Worm (Caenorhabditis elegans) whole organism, young adult: ENCODE measurements around the gene F26D10.13.

ENCODE experiments used
- B0261.1 ChIP-seq: sonication (generic microtip); optimal IDR thresholded peaks from 2 replicates; lab custom pipeline; 2016; ENCODE audit warnings: mild to moderate bottlenecking, missing genetic modification characterization, moderate library complexity, missing compliant biosample characterization
- B0336.3 ChIP-seq: fragments of 200-800 bp; sonication (Bioruptor generic); IDR thresholded peaks from 2 replicates; pipeline ENCODE4 v1.3.6; 2022; ENCODE audit warnings: missing genetic modification characterization, missing compliant biosample characterization
- C06A6.2 ChIP-seq: fragments of 200-800 bp; sonication (Bioruptor generic); conservative IDR thresholded peaks from 2 replicates; pipeline ENCODE4 v1.3.6; 2022; ENCODE audit warnings: missing genetic modification characterization, missing compliant biosample characterization
- D2030.7 ChIP-seq: fragments of 200-800 bp; sonication (Bioruptor generic); IDR thresholded peaks from 2 replicates; pipeline ENCODE4 v1.3.6; 2022; ENCODE audit warnings: missing genetic modification reagents, missing genetic modification characterization, missing compliant biosample characterization
- F22D6.2 ChIP-seq: sonication (generic microtip); optimal IDR thresholded peaks from 2 replicates; lab custom pipeline; 2016; ENCODE audit warnings: mild to moderate bottlenecking, missing genetic modification characterization, missing compliant biosample characterization
- F23B12.7 ChIP-seq: sonication (generic microtip); optimal IDR thresholded peaks from 2 replicates; lab custom pipeline; 2017; ENCODE audit warnings: missing genetic modification characterization, mild to moderate bottlenecking, missing compliant biosample characterization, antibody characterized with exemption, moderate library complexity; ENCODE audit not compliant: insufficient read depth
- K12H6.12 ChIP-seq: fragments of 200-800 bp; sonication (Bioruptor generic); optimal IDR thresholded peaks from 2 replicates; lab custom pipeline; 2018; ENCODE audit warnings: mild to moderate bottlenecking, missing genetic modification characterization, missing compliant biosample characterization
- T07F8.4 ChIP-seq: sonication (generic microtip); optimal IDR thresholded peaks from 2 replicates; lab custom pipeline; 2016; ENCODE audit warnings: mild to moderate bottlenecking, missing genetic modification characterization, moderate library complexity, missing compliant biosample characterization
- T26A5.8 ChIP-seq: sonication (generic microtip); optimal IDR thresholded peaks from 2 replicates; lab custom pipeline; 2016; ENCODE audit warnings: missing genetic modification characterization, missing compliant biosample characterization
- Y95B8A.8 ChIP-seq: fragments of 200-800 bp; sonication (Bioruptor generic); IDR thresholded peaks from 2 replicates; pipeline ENCODE4 v1.3.6; 2022; ENCODE audit warnings: missing genetic modification reagents, missing genetic modification characterization, missing compliant biosample characterization
- akir-1 ChIP-seq: fragments of 200-800 bp; sonication (Bioruptor generic); optimal IDR thresholded peaks from 2 replicates; lab custom pipeline; 2018; ENCODE audit warnings: mild to moderate bottlenecking, missing genetic modification characterization, moderate library complexity, missing compliant biosample characterization
- aptf-3 ChIP-seq: fragments of 200-800 bp; sonication (Bioruptor generic); IDR thresholded peaks from 2 replicates; pipeline ENCODE4 v1.3.6; 2022; ENCODE audit warnings: missing genetic modification characterization, missing compliant biosample characterization
- atf-7 ChIP-seq: sonication (generic microtip); optimal IDR thresholded peaks from 2 replicates; lab custom pipeline; 2017; ENCODE audit warnings: mild to moderate bottlenecking, missing genetic modification characterization, missing compliant biosample characterization
- athp-1 ChIP-seq: sonication (generic microtip); optimal IDR thresholded peaks from 2 replicates; lab custom pipeline; 2017; ENCODE audit warnings: mild to moderate bottlenecking, missing genetic modification characterization, missing compliant biosample characterization
- cebp-2 ChIP-seq: fragments of 200-800 bp; sonication (Bioruptor generic); IDR thresholded peaks from 2 replicates; pipeline ENCODE4 v1.3.6; 2022; ENCODE audit warnings: missing genetic modification characterization, missing compliant biosample characterization
- ceh-100 ChIP-seq: fragments of 200-800 bp; sonication (Bioruptor generic); IDR thresholded peaks from 2 replicates; pipeline ENCODE4 v1.3.6; 2022; ENCODE audit warnings: missing genetic modification reagents, missing genetic modification characterization, missing compliant biosample characterization
- ceh-58 ChIP-seq: fragments of 200-800 bp; sonication (Bioruptor generic); IDR thresholded peaks from 2 replicates; pipeline ENCODE4 v1.3.6; 2022; ENCODE audit warnings: missing genetic modification characterization, missing compliant biosample characterization
- ceh-79 ChIP-seq: sonication (generic microtip); optimal IDR thresholded peaks from 2 replicates; lab custom pipeline; 2017; ENCODE audit warnings: mild to moderate bottlenecking, missing genetic modification characterization, missing compliant biosample characterization
- chd-7 ChIP-seq: sonication (generic microtip); optimal IDR thresholded peaks from 2 replicates; lab custom pipeline; 2016; ENCODE audit warnings: mild to moderate bottlenecking, missing genetic modification characterization, moderate library complexity, missing compliant biosample characterization
- dox-1 ChIP-seq: fragments of 200-800 bp; sonication (Bioruptor generic); IDR thresholded peaks from 2 replicates; pipeline ENCODE4 v1.3.6; 2022; ENCODE audit warnings: missing genetic modification reagents, missing genetic modification characterization, missing compliant biosample characterization
- dpl-1 ChIP-seq: fragments of 150-350 bp; optimal IDR thresholded peaks from 2 replicates; lab custom pipeline; 2014; ENCODE audit warnings: missing biosample characterization, missing genetic modification reagents, missing genetic modification characterization
- efl-1 ChIP-seq: fragments of 150-350 bp; optimal IDR thresholded peaks from 2 replicates; lab custom pipeline; 2014; ENCODE audit warnings: missing biosample characterization, missing genetic modification reagents, missing genetic modification characterization
- egl-18 ChIP-seq: fragments of 200-800 bp; sonication (Bioruptor generic); IDR thresholded peaks from 2 replicates; pipeline ENCODE4 v1.3.6; 2022; ENCODE audit warnings: missing genetic modification reagents, missing genetic modification characterization, missing compliant biosample characterization
- egl-44 ChIP-seq: fragments of 200-800 bp; sonication (Bioruptor generic); IDR thresholded peaks from 2 replicates; pipeline ENCODE4 v1.3.6; 2022; ENCODE audit warnings: missing genetic modification reagents, missing genetic modification characterization, missing compliant biosample characterization
- ekl-4 ChIP-seq: fragments of 200-800 bp; sonication (Bioruptor generic); IDR thresholded peaks from 2 replicates; pipeline ENCODE4 v1.3.6; 2022; ENCODE audit warnings: missing genetic modification reagents, missing genetic modification characterization, missing compliant biosample characterization
- fkh-3 ChIP-seq: sonication (generic microtip); optimal IDR thresholded peaks from 2 replicates; lab custom pipeline; 2016; ENCODE audit warnings: mild to moderate bottlenecking, missing genetic modification characterization, missing compliant biosample characterization
- hlh-12 ChIP-seq: sonication (generic microtip); optimal IDR thresholded peaks from 2 replicates; lab custom pipeline; 2016; ENCODE audit warnings: missing genetic modification characterization, missing compliant biosample characterization
- hrde-1 ChIP-seq: sonication (generic microtip); optimal IDR thresholded peaks from 2 replicates; lab custom pipeline; 2016; ENCODE audit warnings: missing genetic modification characterization, mild to moderate bottlenecking, missing compliant biosample characterization, moderate library complexity, missing genotype, missing genetic modification reagents, borderline replicate concordance
- let-607 ChIP-seq, 2 experiments: fragments of 200-800 bp in 1 of 2; sonication (Bioruptor generic) in 1 of 2; sonication (generic microtip) in 1 of 2; optimal IDR thresholded peaks; 2 replicates each; lab custom pipeline; 2016 to 2018; ENCODE audit warnings: mild to moderate bottlenecking in 2 of 2, missing compliant biosample characterization in 2 of 2, missing genetic modification characterization in 2 of 2, moderate library complexity in 2 of 2, missing genotype in 1 of 2
- lin-35 ChIP-seq, 3 experiments: fragments of 150-350 bp in 2 of 3; sonication (generic microtip) in 1 of 3; optimal IDR thresholded peaks; 2 replicates each; lab custom pipeline; 2014 to 2018; ENCODE audit warnings: missing biosample characterization in 3 of 3, missing genetic modification characterization in 3 of 3, missing genetic modification reagents in 3 of 3
- lsy-27 ChIP-seq: sonication (generic microtip); optimal IDR thresholded peaks from 2 replicates; lab custom pipeline; 2017; ENCODE audit warnings: missing genetic modification characterization, mild to moderate bottlenecking, missing compliant biosample characterization, antibody characterized with exemption, missing genotype, borderline replicate concordance; ENCODE audit not compliant: insufficient read depth
- madf-3 ChIP-seq: fragments of 200-800 bp; sonication (Bioruptor generic); IDR thresholded peaks from 2 replicates; pipeline ENCODE4 v1.3.6; 2022; ENCODE audit warnings: missing genetic modification reagents, missing genetic modification characterization, missing compliant biosample characterization
- madf-6 ChIP-seq: fragments of 200-800 bp; sonication (Bioruptor generic); IDR thresholded peaks from 2 replicates; pipeline ENCODE4 v1.3.6; 2022; ENCODE audit warnings: missing genetic modification reagents, missing genetic modification characterization, missing compliant biosample characterization
- mcd-1 ChIP-seq: fragments of 200-800 bp; sonication (Bioruptor generic); IDR thresholded peaks from 2 replicates; pipeline ENCODE4 v1.3.6; 2022; ENCODE audit warnings: missing genetic modification reagents, missing genetic modification characterization, missing compliant biosample characterization
- mel-28 ChIP-seq: sonication (generic microtip); optimal IDR thresholded peaks from 2 replicates; lab custom pipeline; 2016; ENCODE audit warnings: borderline replicate concordance, mild to moderate bottlenecking, missing genetic modification characterization, missing compliant biosample characterization
- mes-4 ChIP-seq: sonication (generic microtip); optimal IDR thresholded peaks from 2 replicates; lab custom pipeline; 2016; ENCODE audit warnings: missing genotype, missing genetic modification characterization, missing compliant biosample characterization
- nfya-1 ChIP-seq: sonication (generic microtip); optimal IDR thresholded peaks from 2 replicates; lab custom pipeline; 2017; ENCODE audit warnings: antibody characterized with exemption, missing compliant biosample characterization, missing genetic modification characterization, borderline replicate concordance; ENCODE audit not compliant: insufficient read depth
- nfyb-1 ChIP-seq: fragments of 200-800 bp; sonication (Bioruptor generic); IDR thresholded peaks from 2 replicates; pipeline ENCODE4 v1.3.6; 2022; ENCODE audit warnings: missing genetic modification reagents, missing genetic modification characterization, missing compliant biosample characterization
- rcor-1 ChIP-seq: fragments of 200-800 bp; sonication (Bioruptor generic); IDR thresholded peaks from 2 replicates; pipeline ENCODE4 v1.3.6; 2022; ENCODE audit warnings: missing genetic modification reagents, missing genetic modification characterization, missing compliant biosample characterization
- sdz-38 ChIP-seq: sonication (generic microtip); optimal IDR thresholded peaks from 2 replicates; lab custom pipeline; 2016; ENCODE audit warnings: missing genotype, missing genetic modification characterization, missing compliant biosample characterization
- snpc-4 ChIP-seq, 5 experiments: fragments of 150-350 bp in 1 of 5; sonication (generic microtip) in 4 of 5; optimal IDR thresholded peaks; 2 replicates each; lab custom pipeline; 2014 to 2018; ENCODE audit warnings: missing genetic modification characterization in 5 of 5, missing biosample characterization in 3 of 5, antibody characterized with exemption in 2 of 5, mild to moderate bottlenecking in 2 of 5, missing compliant biosample characterization in 2 of 5, missing genotype in 2 of 5, moderate library complexity in 2 of 5, missing genetic modification reagents in 1 of 5
- sptf-2 ChIP-seq: fragments of 200-800 bp; sonication (Bioruptor generic); optimal IDR thresholded peaks from 2 replicates; lab custom pipeline; 2018; ENCODE audit warnings: mild to moderate bottlenecking, missing genetic modification characterization, missing compliant biosample characterization
- tbp1 ChIP-seq: fragments of 200-800 bp; sonication (Bioruptor generic); optimal IDR thresholded peaks from 2 replicates; lab custom pipeline; 2018; ENCODE audit warnings: mild to moderate bottlenecking, missing genetic modification characterization, missing compliant biosample characterization
- tbx-9 ChIP-seq: sonication (generic microtip); optimal IDR thresholded peaks from 2 replicates; lab custom pipeline; 2016; ENCODE audit warnings: borderline replicate concordance, missing genetic modification characterization, inconsistent platforms, missing compliant biosample characterization
- xnd-1 ChIP-seq: sonication (generic microtip); optimal IDR thresholded peaks from 2 replicates; lab custom pipeline; 2016; ENCODE audit warnings: missing genotype, missing genetic modification reagents, missing genetic modification characterization, missing compliant biosample characterization
- zim-3 ChIP-seq: sonication (generic microtip); optimal IDR thresholded peaks from 2 replicates; lab custom pipeline; 2017; ENCODE audit warnings: mild to moderate bottlenecking, missing genetic modification characterization, moderate library complexity, missing compliant biosample characterization
- ztf-22 ChIP-seq: fragments of 200-800 bp; sonication (Bioruptor generic); optimal IDR thresholded peaks from 2 replicates; lab custom pipeline; 2018; ENCODE audit warnings: mild to moderate bottlenecking, missing genetic modification characterization, moderate library complexity, missing compliant biosample characterization
- ztf-26 ChIP-seq: sonication (generic microtip); optimal IDR thresholded peaks from 2 replicates; lab custom pipeline; 2017; ENCODE audit warnings: missing genetic modification characterization, missing compliant biosample characterization

Gene F26D10.13

ce11 chrIV:17245200-17245599 lies 19.4 kb downstream of the F26D10.13 start, which contains the start of gene ZK550.2 (continued):
- TF ChIP-seq zim-3 (no peak), ceh-100 (GFP tag; lab: Robert Waterston, UW) (no peak), T07F8.4 (tag; lab: Kevin White, UChicago) (no peak), hrde-1 (no peak), madf-3 (no peak), cebp-2 (GFP tag; lab: Robert Waterston, UW) (no peak), akir-1 (no peak), atf-7 (tag; lab: Kevin White, UChicago) (peak; percentile 45), fkh-3 (no peak), sptf-2 (peak; percentile 13), mcd-1 (GFP tag; lab: Robert Waterston, UW) (0 out of 2 replicates have a peak, but pooled peaks have one; percentile 37), athp-1 (tag; lab: Kevin White, UChicago) (no peak), dox-1 (GFP tag; lab: Robert Waterston, UW) (no peak), ztf-22 (peak; percentile 63), egl-44 (GFP tag; lab: Robert Waterston, UW) (peak; percentile 70; the same call in 1 of the 2 replicates), ceh-79 (tag; lab: Kevin White, UChicago) (no peak), lsy-27 (tag; lab: Kevin White, UChicago) (no peak), let-607 (tag; optimal IDR thresholded peaks at IDR 0.05; lab: Kevin White, UChicago) (peak in 1 of 2 experiments; percentile 5), snpc-4 (GFP tag; optimal IDR thresholded peaks at IDR 0.05; lab: Kevin White, UChicago) (no peak), snpc-4 (tag; optimal IDR thresholded peaks at IDR 0.05; lab: Kevin White, UChicago) (no peak), Y95B8A.8 (GFP tag; lab: Robert Waterston, UW) (no peak), dpl-1 (no peak), F23B12.7 (tag; lab: Kevin White, UChicago) (no peak), mel-28 (no peak), xnd-1 (tag; lab: Kevin White, UChicago) (no peak), ekl-4 (GFP tag; lab: Robert Waterston, UW) (no peak), nfyb-1 (GFP tag; lab: Robert Waterston, UW) (no peak), rcor-1 (GFP tag; lab: Robert Waterston, UW) (no peak), T26A5.8 (tag; lab: Kevin White, UChicago) (no peak), chd-7 (tag; lab: Kevin White, UChicago) (no peak), D2030.7 (GFP tag; lab: Robert Waterston, UW) (no peak), B0261.1 (tag; lab: Kevin White, UChicago) (no peak), efl-1 (no peak), F22D6.2 (tag; lab: Kevin White, UChicago) (no peak), aptf-3 (GFP tag; lab: Robert Waterston, UW) (no peak), egl-18 (GFP tag; lab: Robert Waterston, UW) (no peak), lin-35 (GFP tag; optimal IDR thresholded peaks at IDR 0.05; lab: Kevin White, UChicago) (no peak), sdz-38 (tag; lab: Kevin White, UChicago) (no peak), tbx-9 (tag; lab: Kevin White, UChicago) (no peak), hlh-12 (tag; lab: Kevin White, UChicago) (no peak), K12H6.12 (no peak), madf-6 (no peak), nfya-1 (tag; lab: Kevin White, UChicago) (no peak), B0336.3 (GFP tag; lab: Robert Waterston, UW) (no peak), mes-4 (no peak), tbp1 (GFP tag; lab: Kevin White, UChicago) (peak; percentile 54), ztf-26 (tag; lab: Kevin White, UChicago) (no peak), ceh-58 (GFP tag; lab: Robert Waterston, UW) (no peak), C06A6.2 (GFP tag; lab: Robert Waterston, UW) (no peak)
